Worm (Caenorhabditis elegans) whole organism, L2 larva: ENCODE results near the gene T12A2.3.
A peak's percentile ranks its signal among the peaks of the same experiment; 100 is the strongest.

Experiments used
- alr-1 ChIP-seq: fragments of 150-350 bp; optimal IDR thresholded peaks from 2 replicates; lab custom pipeline; 2014; ENCODE audit warnings: missing biosample characterization, missing genetic modification characterization
- ceh-82 ChIP-seq: fragments of 150-350 bp; optimal IDR thresholded peaks from 2 replicates; lab custom pipeline; 2014; ENCODE audit warnings: missing biosample characterization, missing genetic modification characterization
- lsy-2 ChIP-seq, 2 experiments: fragments of 150-350 bp in 1 of 2; sonication (generic microtip) in 1 of 2; optimal IDR thresholded peaks; 2 replicates each; lab custom pipeline; 2014 to 2017; ENCODE audit warnings: missing biosample characterization in 2 of 2, missing genetic modification characterization in 2 of 2
- mab-5 ChIP-seq: fragments of 150-350 bp; optimal IDR thresholded peaks from 2 replicates; lab custom pipeline; 2014; ENCODE audit warnings: missing biosample characterization, missing genetic modification characterization
- mdl-1 ChIP-seq, 2 experiments: fragments of 150-350 bp in 1 of 2; sonication (generic microtip) in 1 of 2; optimal IDR thresholded peaks; 2 replicates each; lab custom pipeline; 2017; ENCODE audit warnings: missing biosample characterization in 2 of 2, missing genetic modification characterization in 2 of 2
- unc-62 ChIP-seq: fragments of 150-350 bp; optimal IDR thresholded peaks from 2 replicates; lab custom pipeline; 2014; ENCODE audit warnings: missing biosample characterization, missing genetic modification reagents, missing genetic modification characterization
- ztf-4 ChIP-seq: fragments of 150-350 bp; optimal IDR thresholded peaks from 2 replicates; lab custom pipeline; 2014; ENCODE audit warnings: missing biosample characterization, missing genetic modification characterization

DNA sequence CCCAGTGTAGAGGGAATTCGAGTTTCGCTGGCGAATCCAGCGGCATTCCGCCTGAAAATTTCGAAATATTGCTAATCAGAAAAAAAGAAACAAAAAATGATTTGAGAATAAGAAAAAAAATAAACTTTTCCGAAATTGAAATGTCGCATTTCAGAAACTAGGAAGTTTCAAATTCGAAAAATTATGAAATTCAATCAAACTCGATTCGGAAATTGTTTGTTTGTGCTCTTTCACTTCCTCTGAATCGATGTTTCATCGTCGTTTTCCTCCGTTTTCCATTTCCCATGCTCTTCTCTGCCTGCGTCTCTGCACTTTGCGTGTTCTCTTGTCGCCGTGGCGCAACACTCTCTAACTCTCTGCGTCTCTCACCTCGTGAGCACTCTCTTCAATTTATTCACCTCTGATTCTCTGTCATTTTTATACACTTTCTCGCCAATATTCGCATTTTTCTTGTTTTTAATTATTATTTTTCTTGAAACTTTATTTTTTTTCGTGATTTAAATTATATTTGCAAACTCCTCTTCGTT lies 37.7 kb downstream of the T12A2.3 start, which contains the start of gene C18F10.7:
- TF ChIP-seq lsy-2 (tag; optimal IDR thresholded peaks at IDR 0.05; lab: Kevin White, UChicago): peak in 1 of 2 experiments; percentile 80
- TF ChIP-seq ceh-82: no peak
- TF ChIP-seq ztf-4 (tag; lab: Kevin White, UChicago): no peak
- TF ChIP-seq mdl-1 (tag; optimal IDR thresholded peaks at IDR 0.05; lab: Kevin White, UChicago): peak; percentile 85 to 90
- TF ChIP-seq alr-1 (tag; lab: Kevin White, UChicago): no peak
- TF ChIP-seq unc-62 (GFP tag; lab: Kevin White, UChicago): no peak
- peak; percentile 61 for TF ChIP-seq mab-5
